Fruit fly (Drosophila melanogaster): ENCODE measurements around the gene CG9926.

CG9926 gene

DNA sequence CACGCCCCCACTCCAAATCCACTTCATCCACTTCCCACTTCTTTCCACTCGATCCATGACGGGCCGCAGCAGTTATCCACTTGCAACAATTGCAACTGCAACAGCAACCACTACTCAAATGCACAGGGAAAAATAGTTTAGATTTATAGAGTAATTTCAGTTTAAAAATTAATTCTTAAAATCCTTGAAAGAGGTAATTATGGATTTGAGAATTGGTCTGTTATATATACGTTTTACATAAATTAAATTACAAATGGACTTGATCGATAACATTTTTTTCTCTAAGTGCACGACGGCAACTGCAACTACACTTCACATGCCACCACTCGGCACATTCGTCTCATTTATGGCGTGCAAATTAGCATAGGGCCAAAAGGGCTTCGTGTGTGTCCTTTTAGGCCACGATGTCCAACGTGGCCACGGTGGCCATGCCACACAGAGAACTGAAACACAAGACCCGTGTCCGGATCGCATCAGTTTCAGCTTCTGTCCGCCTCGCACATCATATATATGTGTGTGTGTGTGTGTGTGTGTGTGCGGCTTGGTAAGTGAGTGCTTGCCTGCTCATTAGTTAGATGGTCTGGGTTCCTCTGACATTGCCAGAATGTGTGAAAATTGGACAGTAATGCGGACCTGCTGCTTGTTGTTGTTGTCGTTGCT, 34.1 kb upstream of the CG9926 start (continued):
- TF ChIP-seq CG4318 (GFP tag; optimal IDR thresholded peaks at IDR 0.05) (peak; percentile 64), CG10631 (GFP tag; optimal IDR thresholded peaks at IDR 0.05) (peak; percentile 85), fd85E (GFP tag; optimal IDR thresholded peaks at IDR 0.05) (no peak), cyc (GFP tag; optimal IDR thresholded peaks at IDR 0.05) (peak; percentile 69), Hr39 (GFP tag; optimal IDR thresholded peaks at IDR 0.05) (peak; percentile 65), CG3919 (GFP tag; optimal IDR thresholded peaks at IDR 0.05) (peak; percentile 87), dsx (GFP tag; optimal IDR thresholded peaks at IDR 0.05; ENCODE audit: poor library complexity, severe bottlenecking) (peak; percentile 92), CG8319 (GFP tag; optimal IDR thresholded peaks at IDR 0.05) (peak; percentile 68), Met (GFP tag; optimal IDR thresholded peaks at IDR 0.05) (peak; percentile 72), Ets96B (tag; optimal IDR thresholded peaks at IDR 0.05) (peak; percentile 90), Lpt (GFP tag; optimal IDR thresholded peaks at IDR 0.05) (peak; percentile 72), Hr38 (GFP tag; optimal IDR thresholded peaks at IDR 0.05) (no peak), Blimp-1 (GFP tag; optimal IDR thresholded peaks at IDR 0.05) (no peak), fkh (GFP tag; optimal IDR thresholded peaks at IDR 0.05) (no peak), Eip93F (GFP tag; optimal IDR thresholded peaks at IDR 0.05) (no peak), Sox102F (GFP tag; optimal IDR thresholded peaks at IDR 0.05) (peak; percentile 51), ss (GFP tag; optimal IDR thresholded peaks at IDR 0.05) (peak; percentile 72 to 82), acj6 (GFP tag; optimal IDR thresholded peaks at IDR 0.05) (peak; percentile 81), achi (GFP tag; optimal IDR thresholded peaks at IDR 0.05) (peak; percentile 86), CG8632 (GFP tag; optimal IDR thresholded peaks at IDR 0.05) (peak; percentile 76), CG34406 (GFP tag; optimal IDR thresholded peaks at IDR 0.05) (peak; percentile 69), spab (GFP tag; optimal IDR thresholded peaks at IDR 0.05) (peak; percentile 84), OdsH (GFP tag; optimal IDR thresholded peaks at IDR 0.05) (peak; percentile 85), CG32006 (GFP tag; optimal IDR thresholded peaks at IDR 0.05) (peak; percentile 85), Smox (GFP tag; optimal IDR thresholded peaks at IDR 0.05) (peak; percentile 61), Hr4 (GFP tag; optimal IDR thresholded peaks at IDR 0.05) (peak; percentile 88), CG7368 (GFP tag; optimal IDR thresholded peaks at IDR 0.05) (peak; percentile 62), CG3032 (tag; optimal IDR thresholded peaks at IDR 0.05) (peak; percentile 90), lz (GFP tag; optimal IDR thresholded peaks at IDR 0.05) (peak; percentile 73), dac (GFP tag; optimal IDR thresholded peaks at IDR 0.05) (peak; percentile 17), vri (GFP tag; optimal IDR thresholded peaks at IDR 0.05) (peak; percentile 6), Gug (GFP tag; IDR thresholded peaks at IDR 0.05) (peak; percentile 75), CG6163 (GFP tag; IDR thresholded peaks at IDR 0.05) (peak; percentile 91), CG6808 (GFP tag; optimal IDR thresholded peaks at IDR 0.05) (peak; percentile 88), CG16779 (tag; optimal IDR thresholded peaks at IDR 0.05) (peak; percentile 74)

DNA sequence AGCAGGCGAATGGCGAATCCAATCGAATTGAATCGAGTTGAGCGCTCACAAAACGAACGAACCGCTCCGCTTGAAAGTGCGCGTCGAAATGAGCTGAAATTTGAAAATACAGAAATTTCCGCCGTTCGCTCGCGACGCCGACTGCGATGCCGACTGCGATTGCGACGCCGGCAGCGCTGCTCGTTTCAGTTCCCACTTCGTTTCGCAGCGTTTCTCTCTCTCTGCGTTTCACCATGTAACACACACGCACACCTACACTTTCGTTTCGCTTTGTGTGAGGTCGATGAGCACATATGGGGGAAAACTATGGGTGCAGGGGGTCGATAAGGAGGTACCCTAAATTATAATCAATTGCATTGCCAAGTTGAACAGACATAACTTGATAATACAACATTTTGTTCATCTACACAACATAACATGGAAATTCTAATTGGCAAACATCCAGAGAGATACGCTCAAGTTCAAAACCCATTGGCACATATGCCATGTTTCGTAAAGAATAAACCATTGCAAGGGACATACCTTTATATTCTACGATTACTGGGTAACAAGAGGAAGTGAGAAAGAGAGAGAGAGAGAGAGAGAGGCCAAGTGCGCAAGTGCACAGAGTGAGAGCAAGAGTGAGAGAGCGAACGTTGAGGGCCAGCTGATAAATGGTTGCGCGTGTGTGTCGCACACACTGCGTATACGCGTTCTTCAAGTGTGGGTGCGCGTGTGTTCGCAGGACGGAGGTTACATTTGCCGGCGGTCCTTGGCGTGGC, 32.5 kb upstream of the CG9926 start:
- TF ChIP-seq Met (GFP tag; optimal IDR thresholded peaks at IDR 0.05) (peak; percentile 96), CG6792 (GFP tag; optimal IDR thresholded peaks at IDR 0.05) (peak; percentile 97), CG10669 (GFP tag; optimal IDR thresholded peaks at IDR 0.05) (peak; percentile 96), Eip78C (GFP tag) (peak; percentile 99), Ets96B (tag; optimal IDR thresholded peaks at IDR 0.05) (peak; percentile 95), Sox102F (GFP tag; optimal IDR thresholded peaks at IDR 0.05) (peak; percentile 98), cyc (GFP tag; optimal IDR thresholded peaks at IDR 0.05) (peak; percentile 97), CG6808 (GFP tag; optimal IDR thresholded peaks at IDR 0.05) (peak; percentile 88), Smox (GFP tag; optimal IDR thresholded peaks at IDR 0.05) (peak; percentile 95), CG8319 (GFP tag; optimal IDR thresholded peaks at IDR 0.05) (peak; percentile 92), CG7368 (GFP tag; optimal IDR thresholded peaks at IDR 0.05) (peak; percentile 97), svp (GFP tag) (peak; percentile 99), CG1621 (tag; optimal IDR thresholded peaks at IDR 0.05) (peak; percentile 91), Eip75B (GFP tag; optimal IDR thresholded peaks at IDR 0.05) (peak; percentile 97), salr (GFP tag; optimal IDR thresholded peaks at IDR 0.05) (peak; percentile 91 to 96), Hr38 (GFP tag; optimal IDR thresholded peaks at IDR 0.05) (peak; percentile 69), CG11902 (GFP tag; optimal IDR thresholded peaks at IDR 0.05) (peak; percentile 96), Lpt (GFP tag; optimal IDR thresholded peaks at IDR 0.05) (peak; percentile 95), CG6276 (GFP tag; optimal IDR thresholded peaks at IDR 0.05) (peak; percentile 85), CG15336 (GFP tag; IDR thresholded peaks at IDR 0.05) (peak; percentile 94), eg (GFP tag; IDR thresholded peaks at IDR 0.05) (peak; percentile 86), achi (GFP tag; optimal IDR thresholded peaks at IDR 0.05) (peak; percentile 95), spab (GFP tag; optimal IDR thresholded peaks at IDR 0.05) (peak; percentile 90), CG9139 (GFP tag; optimal IDR thresholded peaks at IDR 0.05) (peak; percentile 85), CG8632 (GFP tag; optimal IDR thresholded peaks at IDR 0.05) (peak; percentile 95), ss (GFP tag; optimal IDR thresholded peaks at IDR 0.05) (peak; percentile 92)

All from whole organism, prepupa.